Fruit fly (Drosophila melanogaster) whole organism, embryonic: ENCODE measurements around the gene bon.

Experiments
- Atf3 ChIP-seq: fragments of 200-800 bp; sonication (Bioruptor generic); optimal IDR thresholded peaks from 3 replicates; lab custom pipeline; 2016; ENCODE audit warnings: missing biosample characterization, missing genetic modification characterization
- BtbVII ChIP-seq: fragments of 200-800 bp; sonication (Bioruptor generic); optimal IDR thresholded peaks from 3 replicates; lab custom pipeline; 2017; ENCODE audit warnings: missing biosample characterization, mild to moderate bottlenecking, missing genetic modification characterization
- C15 ChIP-seq: fragments of 200-800 bp; sonication (Bioruptor generic); IDR thresholded peaks from 3 replicates; pipeline ENCODE4 v1.3.6; 2022; ENCODE audit warnings: missing biosample characterization, missing genetic modification characterization
- CG10543 ChIP-seq: fragments of 200-800 bp; sonication (Bioruptor generic); optimal IDR thresholded peaks from 3 replicates; lab custom pipeline; 2017; ENCODE audit warnings: missing biosample characterization, mild to moderate bottlenecking, missing genetic modification characterization, moderate library complexity
- CG11085 ChIP-seq: fragments of 200-800 bp; sonication (Bioruptor generic); IDR thresholded peaks from 2 replicates; pipeline ENCODE4 v1.3.6; 2022; ENCODE audit warnings: missing biosample characterization, missing genetic modification characterization
- CG11398 ChIP-seq: fragments of 200-800 bp; sonication (Bioruptor generic); optimal IDR thresholded peaks from 2 replicates; lab custom pipeline; 2016; ENCODE audit warnings: missing biosample characterization, missing genetic modification characterization
- CG12104 ChIP-seq: fragments of 200-800 bp; sonication (Bioruptor generic); optimal IDR thresholded peaks from 3 replicates; lab custom pipeline; 2016; ENCODE audit warnings: missing biosample characterization, missing genetic modification characterization
- CG12769 ChIP-seq: fragments of 200-800 bp; sonication (Bioruptor generic); optimal IDR thresholded peaks from 2 replicates; lab custom pipeline; 2019; ENCODE audit warnings: missing biosample characterization, mild to moderate bottlenecking, missing genetic modification characterization, moderate library complexity
- CG15011 ChIP-seq: fragments of 200-800 bp; sonication (Bioruptor generic); optimal IDR thresholded peaks from 3 replicates; lab custom pipeline; 2018; ENCODE audit warnings: missing biosample characterization, mild to moderate bottlenecking, missing genetic modification characterization
- CG17385 ChIP-seq: fragments of 200-800 bp; sonication (Bioruptor generic); optimal IDR thresholded peaks from 3 replicates; lab custom pipeline; 2018; ENCODE audit warnings: missing biosample characterization, mild to moderate bottlenecking, missing genetic modification characterization
- CG30020 ChIP-seq: fragments of 200-800 bp; optimal IDR thresholded peaks from 2 replicates; lab custom pipeline; 2019; ENCODE audit warnings: missing biosample characterization, mild to moderate bottlenecking, missing genetic modification characterization, moderate library complexity
- CG31388 ChIP-seq: fragments of 200-800 bp; sonication (Bioruptor generic); optimal IDR thresholded peaks from 2 replicates; lab custom pipeline; 2016; ENCODE audit warnings: missing biosample characterization, missing genetic modification characterization
- CG32532 ChIP-seq: fragments of 200-800 bp; sonication (Bioruptor generic); IDR thresholded peaks from 2 replicates; pipeline ENCODE4 v1.3.6; 2022; ENCODE audit warnings: missing biosample characterization, missing genetic modification characterization
- CG7987 ChIP-seq: fragments of 200-800 bp; sonication (Bioruptor generic); optimal IDR thresholded peaks from 2 replicates; lab custom pipeline; 2018; ENCODE audit warnings: missing biosample characterization, mild to moderate bottlenecking, missing genetic modification characterization, moderate library complexity
- CG8290 ChIP-seq, 3 experiments: fragments of 200-800 bp; sonication (Bioruptor generic); optimal IDR thresholded peaks; 2 replicates each; lab custom pipeline; 2016 to 2019; ENCODE audit warnings: missing biosample characterization in 3 of 3, missing genetic modification characterization in 3 of 3, mild to moderate bottlenecking in 2 of 3, moderate library complexity in 1 of 3
- CG8765 ChIP-seq: fragments of 200-800 bp; sonication (Bioruptor generic); IDR thresholded peaks from 2 replicates; pipeline ENCODE4 v1.3.6; 2022; ENCODE audit warnings: missing biosample characterization, missing genetic modification characterization
- CG9932 ChIP-seq: fragments of 200-800 bp; sonication (Bioruptor generic); IDR thresholded peaks from 2 replicates; pipeline ENCODE4 v1.3.6; 2022; ENCODE audit warnings: missing biosample characterization, missing genetic modification characterization
- Dfd ChIP-seq, 2 experiments: fragments of >200 bp; optimal IDR thresholded peaks; 2 replicates each; lab custom pipeline; 2017; ENCODE audit warnings: missing biosample characterization in 2 of 2, missing genetic modification characterization in 2 of 2
- Fer2 ChIP-seq: fragments of 200-800 bp; sonication (Bioruptor generic); optimal IDR thresholded peaks from 2 replicates; lab custom pipeline; 2018; ENCODE audit warnings: missing biosample characterization, mild to moderate bottlenecking, missing genetic modification characterization, moderate library complexity
- Gsc ChIP-seq: fragments of 200-800 bp; sonication (Bioruptor generic); IDR thresholded peaks from 2 replicates; pipeline ENCODE4 v1.3.6; 2022; ENCODE audit warnings: missing biosample characterization, missing genetic modification characterization
- HLH3B ChIP-seq: fragments of 200-800 bp; sonication (Bioruptor generic); IDR thresholded peaks from 2 replicates; pipeline ENCODE4 v1.3.6; 2022; ENCODE audit warnings: missing biosample characterization, missing genetic modification characterization
- Hr78 ChIP-seq, 2 experiments: fragments of 200-800 bp in 1 of 2; fragments of >200 bp in 1 of 2; sonication (Bioruptor generic) in 1 of 2; optimal IDR thresholded peaks; 2 replicates each; lab custom pipeline; 2017 to 2019; ENCODE audit warnings: missing biosample characterization in 2 of 2, missing genetic modification characterization in 2 of 2, mild to moderate bottlenecking in 1 of 2, moderate library complexity in 1 of 2
- NfI ChIP-seq: fragments of 200-800 bp; sonication (Bioruptor generic); optimal IDR thresholded peaks from 3 replicates; lab custom pipeline; 2018; ENCODE audit warnings: missing biosample characterization, mild to moderate bottlenecking, missing genetic modification characterization, moderate library complexity
- Ravus ChIP-seq: fragments of 200-800 bp; sonication (Bioruptor generic); IDR thresholded peaks from 2 replicates; pipeline ENCODE4 v1.3.6; 2022; ENCODE audit warnings: missing biosample characterization, missing genetic modification characterization
- Rx ChIP-seq: fragments of 200-800 bp; sonication (Bioruptor generic); IDR thresholded peaks from 2 replicates; pipeline ENCODE4 v1.3.6; 2022; ENCODE audit warnings: missing biosample characterization, missing genetic modification characterization
- Sox102F ChIP-seq: fragments of 200-800 bp; sonication (Bioruptor generic); optimal IDR thresholded peaks from 2 replicates; lab custom pipeline; 2018; ENCODE audit warnings: missing biosample characterization, mild to moderate bottlenecking, missing genetic modification characterization, moderate library complexity
- Vsx1 ChIP-seq: fragments of 200-800 bp; sonication (Bioruptor generic); optimal IDR thresholded peaks from 2 replicates; lab custom pipeline; 2017; ENCODE audit warnings: missing biosample characterization, mild to moderate bottlenecking, missing genetic modification characterization, missing genetic modification reagents
- abd-A ChIP-seq: fragments of 200-800 bp; sonication (Bioruptor generic); optimal IDR thresholded peaks from 3 replicates; lab custom pipeline; 2019; ENCODE audit warnings: missing biosample characterization, mild to moderate bottlenecking, missing genetic modification characterization, moderate library complexity
- br ChIP-seq: fragments of >200 bp; optimal IDR thresholded peaks from 2 replicates; lab custom pipeline; 2017
- chn ChIP-seq: fragments of 200-800 bp; sonication (Bioruptor generic); optimal IDR thresholded peaks from 2 replicates; lab custom pipeline; 2016; ENCODE audit warnings: missing biosample characterization, missing genetic modification characterization
- dm ChIP-seq: fragments of 200-800 bp; sonication (Bioruptor generic); optimal IDR thresholded peaks from 3 replicates; lab custom pipeline; 2016; ENCODE audit warnings: missing biosample characterization, missing genetic modification characterization
- en ChIP-seq: fragments of 200-800 bp; sonication (Bioruptor generic); optimal IDR thresholded peaks from 2 replicates; lab custom pipeline; 2016; ENCODE audit warnings: missing biosample characterization, missing genetic modification characterization
- ewg ChIP-seq: fragments of 200-800 bp; sonication (Bioruptor generic); optimal IDR thresholded peaks from 3 replicates; lab custom pipeline; 2017; ENCODE audit warnings: mild to moderate bottlenecking, missing biosample characterization, missing genetic modification reagents, missing genetic modification characterization
- fd3F ChIP-seq: fragments of 200-800 bp; sonication (Bioruptor generic); optimal IDR thresholded peaks from 2 replicates; lab custom pipeline; 2018; ENCODE audit warnings: missing biosample characterization, mild to moderate bottlenecking, missing genetic modification characterization, moderate library complexity
- insv ChIP-seq, 2 experiments: fragments of 200-800 bp; sonication (Bioruptor generic); optimal IDR thresholded peaks; 3 replicates each; lab custom pipeline; 2016 to 2018; ENCODE audit warnings: missing biosample characterization in 2 of 2, missing genetic modification characterization in 2 of 2
- kah ChIP-seq: fragments of 200-800 bp; sonication (Bioruptor generic); optimal IDR thresholded peaks from 2 replicates; lab custom pipeline; 2018; ENCODE audit warnings: missing biosample characterization, mild to moderate bottlenecking, missing genetic modification characterization
- ken ChIP-seq: fragments of 200-800 bp; sonication (Bioruptor generic); IDR thresholded peaks from 3 replicates; pipeline ENCODE4 v1.3.6; 2022; ENCODE audit warnings: missing biosample characterization, missing genetic modification characterization
- klu ChIP-seq: fragments of 200-800 bp; sonication (Bioruptor generic); IDR thresholded peaks from 2 replicates; pipeline ENCODE4 v1.3.6; 2022; ENCODE audit warnings: missing biosample characterization, missing genetic modification characterization
- odd ChIP-seq: fragments of 200-800 bp; sonication (Bioruptor generic); optimal IDR thresholded peaks from 2 replicates; lab custom pipeline; 2017; ENCODE audit warnings: missing biosample characterization, mild to moderate bottlenecking, missing genetic modification characterization
- otp ChIP-seq: fragments of 200-800 bp; sonication (Bioruptor generic); IDR thresholded peaks from 3 replicates; pipeline ENCODE4, ENCODE4 v1.3.6; 2022; ENCODE audit warnings: missing biosample characterization, missing genetic modification characterization
- psq ChIP-seq: fragments of 200-800 bp; sonication (Bioruptor generic); optimal IDR thresholded peaks from 2 replicates; lab custom pipeline; 2017; ENCODE audit warnings: missing biosample characterization, missing genetic modification characterization
- run ChIP-seq: fragments of 200-800 bp; sonication (Bioruptor generic); optimal IDR thresholded peaks from 3 replicates; lab custom pipeline; 2018; ENCODE audit warnings: missing biosample characterization, mild to moderate bottlenecking, missing genetic modification characterization
- schlank ChIP-seq: fragments of 200-800 bp; sonication (Bioruptor generic); optimal IDR thresholded peaks from 2 replicates; lab custom pipeline; 2018; ENCODE audit warnings: missing biosample characterization, mild to moderate bottlenecking, missing genetic modification characterization
- shn ChIP-seq: fragments of 200-800 bp; sonication (Bioruptor generic); optimal IDR thresholded peaks from 3 replicates; lab custom pipeline; 2016; ENCODE audit warnings: missing biosample characterization, missing genetic modification characterization
- ssp ChIP-seq: fragments of 200-800 bp; sonication (Bioruptor generic); IDR thresholded peaks from 2 replicates; pipeline ENCODE4 v1.3.6; 2022; ENCODE audit warnings: missing biosample characterization, missing genetic modification characterization
- sug ChIP-seq: fragments of 200-800 bp; optimal IDR thresholded peaks from 2 replicates; lab custom pipeline; 2019; ENCODE audit warnings: missing biosample characterization, mild to moderate bottlenecking, missing genetic modification characterization, moderate library complexity
- tap ChIP-seq: fragments of 200-800 bp; optimal IDR thresholded peaks from 3 replicates; lab custom pipeline; 2019; ENCODE audit warnings: missing biosample characterization, mild to moderate bottlenecking, missing genetic modification characterization, moderate library complexity
- tup ChIP-seq: fragments of 200-800 bp; sonication (Bioruptor generic); optimal IDR thresholded peaks from 2 replicates; lab custom pipeline; 2016; ENCODE audit warnings: missing biosample characterization, mild to moderate bottlenecking, missing genetic modification characterization, moderate library complexity
- vvl ChIP-seq: fragments of 200-800 bp; sonication (Bioruptor generic); IDR thresholded peaks from 2 replicates; pipeline ENCODE4 v1.3.6; 2022; ENCODE audit warnings: missing biosample characterization, missing genetic modification characterization
- yki ChIP-seq: fragments of >200 bp; optimal IDR thresholded peaks from 3 replicates; lab custom pipeline; 2018

The bon gene

DNA sequence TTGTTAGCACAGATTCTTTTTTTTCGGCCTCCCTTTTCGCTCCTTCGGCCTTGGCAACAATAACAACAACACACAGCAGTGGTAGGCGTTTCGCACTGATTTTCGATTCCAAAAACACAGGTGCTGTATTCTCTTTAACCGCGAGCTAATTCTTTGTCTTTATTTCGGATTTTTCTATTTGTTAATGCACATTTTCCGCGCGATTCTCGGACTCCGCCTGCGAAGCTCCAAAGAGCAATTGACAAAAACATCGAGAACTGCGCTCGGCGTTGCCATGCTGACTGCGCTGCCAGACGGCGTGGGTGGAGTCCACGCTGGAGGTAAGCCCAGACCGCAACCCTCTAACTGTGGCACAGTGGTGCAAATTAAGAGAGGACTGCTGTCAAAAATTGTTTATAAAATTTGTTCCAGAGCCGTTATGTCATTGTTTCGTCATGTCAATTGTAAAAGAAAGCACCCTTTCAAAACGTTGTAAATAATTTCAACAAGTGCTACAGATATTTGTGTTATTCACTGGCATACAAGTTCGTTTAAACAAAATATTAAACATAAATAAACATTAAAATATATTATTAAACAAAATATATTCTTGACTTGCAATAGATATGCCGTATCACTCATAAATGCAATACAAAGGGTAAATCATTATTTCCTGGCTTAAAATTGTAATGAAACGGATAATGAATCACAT, 35.4 kb upstream of the bon start, which contains the start of the genes DPCoAC and CG5180 (continued):
- TF ChIP-seq NfI (GFP tag; lab: Kevin White, UChicago) (peak; percentile 72), Hr78 (GFP tag; optimal IDR thresholded peaks at IDR 0.05; lab: Kevin White, UChicago) (no peak), CG9932 (GFP tag; lab: Robert Waterston, UW) (peak; percentile 91), shn (GFP tag; lab: Kevin White, UChicago) (peak; percentile 63), dm (GFP tag; lab: Kevin White, UChicago) (peak; percentile 67), tap (tag; lab: Kevin White, UChicago) (peak; percentile 34), Rx (GFP tag; lab: Robert Waterston, UW) (peak; percentile 30; the same call in 1 of the 2 replicates), otp (GFP tag; lab: Robert Waterston, UW) (0 out of 3 replicates have a peak, but pooled peaks have one; percentile 48), CG12769 (peak; percentile 75), chn (GFP tag; lab: Kevin White, UChicago) (peak; percentile 74), BtbVII (no peak), CG8765 (GFP tag; lab: Robert Waterston, UW) (no peak; the same call in 1 of the 2 replicates), Ravus (0 out of 2 replicates have a peak, but pooled peaks have one; percentile 19), vvl (peak; percentile 80; the same call in 1 of the 2 replicates), br (lab: Kevin White, UChicago) (no peak), Sox102F (GFP tag; lab: Kevin White, UChicago) (peak; percentile 48), CG17385 (GFP tag; lab: Kevin White, UChicago) (peak; percentile 33), C15 (GFP tag; lab: Robert Waterston, UW) (no peak), CG32532 (GFP tag; lab: Robert Waterston, UW) (peak; percentile 86), CG31388 (GFP tag; lab: Kevin White, UChicago) (peak; percentile 30), Dfd (GFP tag; optimal IDR thresholded peaks at IDR 0.05; lab: Kevin White, UChicago) (no peak), CG10543 (peak; percentile 77), run (tag; lab: Kevin White, UChicago) (no peak), CG12104 (GFP tag; lab: Kevin White, UChicago) (no peak), CG15011 (no peak), Fer2 (tag; lab: Kevin White, UChicago) (no peak), schlank (peak; percentile 1), Vsx1 (GFP tag; lab: Kevin White, UChicago) (no peak), CG8290 (GFP tag; optimal IDR thresholded peaks at IDR 0.05; lab: Kevin White, UChicago) (peak; percentile 54), CG8290 (tag; optimal IDR thresholded peaks at IDR 0.05; lab: Kevin White, UChicago) (peak in 1 of 2 experiments; percentile 95), ken (GFP tag; lab: Robert Waterston, UW) (peak; percentile 75), insv (GFP tag; optimal IDR thresholded peaks at IDR 0.05; lab: Kevin White, UChicago) (no peak), CG7987 (GFP tag; lab: Kevin White, UChicago) (peak; percentile 53), ewg (GFP tag; lab: Kevin White, UChicago) (peak; percentile 45), en (GFP tag; lab: Kevin White, UChicago) (no peak), CG30020 (peak; percentile 32), abd-A (tag; lab: Kevin White, UChicago) (peak; percentile 34), psq (peak; percentile 36), ssp (GFP tag; lab: Robert Waterston, UW) (peak; percentile 51), HLH3B (GFP tag; lab: Robert Waterston, UW) (peak; percentile 50; the same call in 1 of the 2 replicates), CG11398 (GFP tag; lab: Kevin White, UChicago) (peak; percentile 7), odd (GFP tag; lab: Kevin White, UChicago) (peak; percentile 32), klu (GFP tag; lab: Robert Waterston, UW) (peak; percentile 87), Gsc (GFP tag; lab: Robert Waterston, UW) (no peak), sug (tag; lab: Kevin White, UChicago) (peak; percentile 68), tup (peak; percentile 1), fd3F (GFP tag; lab: Kevin White, UChicago) (peak; percentile 48), CG11085 (peak; percentile 72), kah (GFP tag; lab: Kevin White, UChicago) (no peak), Atf3 (GFP tag; lab: Kevin White, UChicago) (peak; percentile 14), yki (lab: Kevin White, UChicago) (no peak)
